Worm (Caenorhabditis elegans): Measurements from ENCODE around the gene dhhc-1.

The dhhc-1 gene

ce11 chrX:15076042-15076565, 24.1 kb downstream of the dhhc-1 start, which contains the start of the genes H40L08.3 and H40L08.9:
H40L08.3 (minus strand) TSS chrX:15076092.
H40L08.9 (minus strand) TSS chrX:15076480.
- TF ChIP-seq lsy-2 (tag; optimal IDR thresholded peaks at IDR 0.05) (no peak), zag-1 (tag; optimal IDR thresholded peaks at IDR 0.05) (no peak), lin-11 (tag; optimal IDR thresholded peaks at IDR 0.05) (no peak), ztf-1 (GFP tag; conservative IDR thresholded peaks at IDR 0.05) (no peak), nhr-21 (tag; optimal IDR thresholded peaks at IDR 0.05) (peak; percentile 63), sma-9 (GFP tag; optimal IDR thresholded peaks at IDR 0.05) (peak; percentile 6), sma-9 (tag; optimal IDR thresholded peaks at IDR 0.05) (no peak), unc-39 (tag; optimal IDR thresholded peaks at IDR 0.05) (no peak), mab-5 (tag; optimal IDR thresholded peaks at IDR 0.05) (no peak), ZK546.5 (tag; optimal IDR thresholded peaks at IDR 0.05) (no peak), sma-3 (GFP tag; optimal IDR thresholded peaks at IDR 0.05) (peak; percentile 24), ceh-16 (tag; optimal IDR thresholded peaks at IDR 0.05) (no peak), unc-55 (GFP tag; optimal IDR thresholded peaks at IDR 0.05) (no peak), nhr-129 (tag; optimal IDR thresholded peaks at IDR 0.05) (peak; percentile 75), aly-2 (tag; optimal IDR thresholded peaks at IDR 0.05) (no peak), crh-2 (tag; optimal IDR thresholded peaks at IDR 0.05) (no peak), mdl-1 (tag; optimal IDR thresholded peaks at IDR 0.05) (no peak), ama-1 (optimal IDR thresholded peaks at IDR 0.05) (peak; percentile 85), nhr-23 (tag; optimal IDR thresholded peaks at IDR 0.05) (no peak)

- TF ChIP-seq Y55F3AM.14 (GFP tag; optimal IDR thresholded peaks at IDR 0.05) (no peak), gmeb-1 (tag; optimal IDR thresholded peaks at IDR 0.05) (no peak), elt-1 (tag; optimal IDR thresholded peaks at IDR 0.05) (no peak), aly-2 (tag; optimal IDR thresholded peaks at IDR 0.05) (no peak), ceh-82 (tag; optimal IDR thresholded peaks at IDR 0.05) (no peak), nhr-129 (tag; optimal IDR thresholded peaks at IDR 0.05) (no peak), sma-3 (GFP tag; optimal IDR thresholded peaks at IDR 0.05) (no peak), sem-4 (tag; optimal IDR thresholded peaks at IDR 0.05) (no peak)
Measured at ce11 chrX:15075170-15075569, 25.0 kb downstream of the dhhc-1 start.

- TF ChIP-seq snpc-4 (tag; optimal IDR thresholded peaks at IDR 0.05): peak; percentile 62
- TF ChIP-seq F13H6.1 (tag; optimal IDR thresholded peaks at IDR 0.05): no peak
- TF ChIP-seq sma-3 (GFP tag; optimal IDR thresholded peaks at IDR 0.05): no peak
- TF ChIP-seq sem-4 (tag; optimal IDR thresholded peaks at IDR 0.05): no peak
Measured at ce11 chrX:15073479-15073878, 26.7 kb downstream of the dhhc-1 start.

- TF ChIP-seq ztf-4 (tag; optimal IDR thresholded peaks at IDR 0.05) (no peak), blmp-1 (tag; optimal IDR thresholded peaks at IDR 0.05; ENCODE audit: insufficient read depth) (peak; percentile 92), nhr-25 (tag; optimal IDR thresholded peaks at IDR 0.05) (peak; percentile 68), snpc-4 (tag; optimal IDR thresholded peaks at IDR 0.05) (no peak), sma-3 (GFP tag; optimal IDR thresholded peaks at IDR 0.05) (peak; percentile 68), nhr-237 (tag; optimal IDR thresholded peaks at IDR 0.05) (no peak), nhr-21 (tag; optimal IDR thresholded peaks at IDR 0.05) (peak; percentile 60), elt-1 (tag; optimal IDR thresholded peaks at IDR 0.05) (no peak), sma-9 (GFP tag; optimal IDR thresholded peaks at IDR 0.05) (peak; percentile 65), sma-9 (tag; optimal IDR thresholded peaks at IDR 0.05) (no peak), nhr-129 (tag; optimal IDR thresholded peaks at IDR 0.05) (no peak)
Measured at ce11 chrX:15072877-15073276, 27.3 kb downstream of the dhhc-1 start.

- TF ChIP-seq skn-1 (tag; optimal IDR thresholded peaks at IDR 0.05) (no peak), lsy-2 (tag; optimal IDR thresholded peaks at IDR 0.05) (no peak), ztf-4 (tag; optimal IDR thresholded peaks at IDR 0.05) (no peak), mdl-1 (tag; optimal IDR thresholded peaks at IDR 0.05) (no peak), sem-4 (tag; optimal IDR thresholded peaks at IDR 0.05) (no peak)
Measured at ce11 chrX:15070137-15070536, 30.1 kb downstream of the dhhc-1 start.

- TF ChIP-seq peb-1 (tag; optimal IDR thresholded peaks at IDR 0.05) (no peak), ZK546.5 (tag; optimal IDR thresholded peaks at IDR 0.05) (no peak), mdl-1 (tag; optimal IDR thresholded peaks at IDR 0.05) (no peak), C34F6.9 (tag; optimal IDR thresholded peaks at IDR 0.05) (no peak), nhr-77 (tag; optimal IDR thresholded peaks at IDR 0.05) (no peak), fos-1 (tag; optimal IDR thresholded peaks at IDR 0.05) (no peak), elt-1 (tag; optimal IDR thresholded peaks at IDR 0.05) (no peak), dmd-4 (tag; optimal IDR thresholded peaks at IDR 0.05) (no peak), ama-1 (optimal IDR thresholded peaks at IDR 0.05) (no peak), unc-55 (GFP tag; optimal IDR thresholded peaks at IDR 0.05) (no peak), nhr-6 (tag; optimal IDR thresholded peaks at IDR 0.05) (no peak), aly-2 (tag; optimal IDR thresholded peaks at IDR 0.05) (no peak), snpc-4 (tag; optimal IDR thresholded peaks at IDR 0.05) (no peak), lin-13 (GFP tag; optimal IDR thresholded peaks at IDR 0.05) (no peak), zag-1 (tag; optimal IDR thresholded peaks at IDR 0.05) (no peak), egl-27 (tag; optimal IDR thresholded peaks at IDR 0.05) (no peak), nhr-237 (tag; optimal IDR thresholded peaks at IDR 0.05) (no peak), nhr-23 (tag; optimal IDR thresholded peaks at IDR 0.05) (no peak)
Measured at ce11 chrX:15069242-15069641, 31.0 kb downstream of the dhhc-1 start, which contains the start of gene mam-6. mam-6 (minus strand) TSS chrX:15069342.

All from whole organism, L2 larva.